Worm (Caenorhabditis elegans) whole organism, L3 larva: ENCODE data around the gene clec-80.

Source experiments
- R02D3.7 ChIP-seq: fragments of 150-350 bp; optimal IDR thresholded peaks from 2 replicates; lab custom pipeline; 2014; ENCODE audit warnings: missing biosample characterization, missing genetic modification characterization
- ama-1 ChIP-seq: fragments of 150-350 bp; optimal IDR thresholded peaks from 2 replicates; lab custom pipeline; 2018
- egl-27 ChIP-seq: sonication (generic microtip); optimal IDR thresholded peaks from 4 replicates; lab custom pipeline; 2017; ENCODE audit warnings: missing biosample characterization, missing genetic modification reagents, missing genetic modification characterization
- elt-2 ChIP-seq: sonication (generic microtip); optimal IDR thresholded peaks from 2 replicates; lab custom pipeline; 2016; ENCODE audit warnings: missing genetic modification reagents, mild to moderate bottlenecking, missing genetic modification characterization, missing compliant biosample characterization
- fkh-2 ChIP-seq: fragments of 150-350 bp; optimal IDR thresholded peaks from 2 replicates; lab custom pipeline; 2014; ENCODE audit warnings: missing biosample characterization, missing genetic modification reagents, missing genetic modification characterization
- hmg-11 ChIP-seq: sonication (generic microtip); optimal IDR thresholded peaks from 2 replicates; lab custom pipeline; 2016; ENCODE audit warnings: missing genetic modification characterization, missing compliant biosample characterization
- nhr-11 ChIP-seq: fragments of 150-350 bp; optimal IDR thresholded peaks from 2 replicates; lab custom pipeline; 2014; ENCODE audit warnings: missing biosample characterization, missing genetic modification characterization
- nhr-237 ChIP-seq: fragments of 150-350 bp; optimal IDR thresholded peaks from 2 replicates; lab custom pipeline; 2014; ENCODE audit warnings: missing biosample characterization, missing genetic modification characterization
- nhr-25 ChIP-seq: sonication (generic microtip); optimal IDR thresholded peaks from 2 replicates; lab custom pipeline; 2017; ENCODE audit warnings: missing biosample characterization, missing genetic modification characterization
- pqm-1 ChIP-seq: fragments of 150-350 bp; optimal IDR thresholded peaks from 2 replicates; lab custom pipeline; 2017; ENCODE audit warnings: missing biosample characterization, missing genetic modification characterization, inconsistent platforms
- skn-1 ChIP-seq: fragments of 150-350 bp; optimal IDR thresholded peaks from 2 replicates; lab custom pipeline; 2014; ENCODE audit warnings: missing biosample characterization, missing genetic modification characterization
- unc-62 ChIP-seq: fragments of 150-350 bp; sonication (generic microtip); optimal IDR thresholded peaks from 4 replicates; lab custom pipeline; 2014; ENCODE audit warnings: missing biosample characterization, missing genetic modification reagents, missing genetic modification characterization

ce11 chrIV:2802193-2802592 is 21.4 kb upstream of the clec-80 start:
- TF ChIP-seq elt-2 (tag; lab: Kevin White, UChicago): peak; percentile 6
- no peak for TF ChIP-seq unc-62 (GFP tag; lab: Kevin White, UChicago)
- no peak for TF ChIP-seq pqm-1 (tag; lab: Kevin White, UChicago)
- TF ChIP-seq hmg-11 (tag; lab: Kevin White, UChicago): no peak
- TF ChIP-seq nhr-11 (tag; lab: Kevin White, UChicago): no peak
- TF ChIP-seq R02D3.7 (tag; lab: Kevin White, UChicago): no peak
- no peak for TF ChIP-seq nhr-237 (tag; lab: Kevin White, UChicago)
- TF ChIP-seq skn-1 (tag; lab: Kevin White, UChicago): no peak
- TF ChIP-seq nhr-25 (tag; lab: Kevin White, UChicago): no peak
- no peak for TF ChIP-seq egl-27 (tag; lab: Kevin White, UChicago)
- TF ChIP-seq fkh-2 (tag; lab: Kevin White, UChicago): no peak
- no peak for TF ChIP-seq ama-1 (lab: Kevin White, UChicago)
